Worm (Caenorhabditis elegans): ENCODE measurements around the gene T20D4.10.

DNA sequence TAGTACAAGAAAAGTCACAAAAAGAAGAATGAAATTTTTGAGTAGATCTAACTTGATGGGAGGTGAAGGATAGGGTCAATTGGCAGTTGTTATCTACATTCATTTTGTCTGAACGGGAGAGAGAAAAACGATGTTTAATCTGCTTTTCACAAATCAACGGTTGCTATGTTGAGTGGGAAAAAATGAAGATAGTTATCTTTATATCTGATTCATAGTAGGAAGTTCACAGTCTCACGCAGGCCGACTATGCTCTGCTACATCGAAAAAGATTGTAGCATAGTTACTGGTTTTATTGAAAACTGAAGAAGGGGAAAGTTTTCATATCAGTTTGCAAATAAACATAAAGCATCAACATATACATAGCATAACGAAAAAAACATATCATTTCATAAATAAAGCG is 44.5 kb upstream of the T20D4.10 start:
- no peak for TF ChIP-seq ref-1 (GFP tag; conservative IDR thresholded peaks at IDR 0.05)
- TF ChIP-seq ztf-23 (GFP tag; IDR thresholded peaks at IDR 0.05), result no peak
- no peak for TF ChIP-seq tab-1 (GFP tag; IDR thresholded peaks at IDR 0.05)
- no peak for TF ChIP-seq T22C8.4 (GFP tag; IDR thresholded peaks at IDR 0.05)
- no peak for TF ChIP-seq med-1 (GFP tag; optimal IDR thresholded peaks at IDR 0.05; ENCODE audit: insufficient read depth)
- TF ChIP-seq klf-2 (GFP tag; conservative IDR thresholded peaks at IDR 0.05), result no peak
- TF ChIP-seq cog-1 (tag; optimal IDR thresholded peaks at IDR 0.05), result no peak
- no peak for TF ChIP-seq flt-1 (GFP tag; IDR thresholded peaks at IDR 0.05)
